Fruit fly (Drosophila melanogaster): ENCODE measurements around the gene mRpL11.

mRpL11 gene

DNA sequence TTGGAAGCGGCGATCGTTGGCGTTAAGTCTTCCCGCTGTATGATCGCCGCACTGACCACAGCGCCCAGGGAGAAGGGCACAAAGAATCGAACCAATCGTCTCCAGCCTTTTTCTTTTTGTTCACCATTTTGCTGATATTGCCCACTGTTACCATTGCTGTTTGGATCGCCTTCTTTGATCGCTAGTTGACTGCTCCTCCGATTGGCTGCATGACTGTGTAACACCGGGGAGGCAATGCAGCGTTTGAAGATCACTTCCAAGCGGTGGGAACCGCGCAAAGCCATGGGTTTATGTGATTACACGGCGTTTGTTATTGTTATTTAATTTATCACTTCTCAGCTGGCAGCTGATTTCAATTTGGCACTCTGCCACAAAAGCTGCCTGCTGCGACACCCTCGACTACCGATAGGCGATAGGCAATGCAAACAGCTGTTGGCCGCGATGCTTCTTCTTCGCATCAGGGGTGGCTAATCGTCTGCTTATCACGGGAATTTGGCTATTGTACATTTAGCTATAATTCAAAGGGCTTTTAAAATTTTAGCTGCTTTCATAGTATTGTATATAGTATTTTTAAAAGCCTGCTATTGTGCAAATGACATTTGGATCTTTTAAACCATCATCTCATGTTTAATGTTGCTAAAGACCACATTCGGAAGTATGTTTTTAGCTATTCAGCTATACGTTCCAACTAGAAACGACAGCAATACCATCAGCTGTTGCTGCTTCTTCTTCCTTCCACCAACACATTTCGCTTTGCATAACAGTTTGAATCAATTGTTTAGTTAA lies at the start of gene mRpL11, which contains the start of gene HtrA2:
Gene mRpL11 (plus strand): TSS at position 716 of the 786 bp plus-strand sequence.
Gene HtrA2 (minus strand): TSS at position 590 of the 786 bp plus-strand sequence.
- TF ChIP-seq CG1621 (tag; optimal IDR thresholded peaks at IDR 0.05) (no peak), CG6808 (GFP tag; optimal IDR thresholded peaks at IDR 0.05) (no peak), cyc (GFP tag; optimal IDR thresholded peaks at IDR 0.05) (peak; percentile 44), esn (GFP tag; optimal IDR thresholded peaks at IDR 0.05) (peak; percentile 60), CG16779 (tag; optimal IDR thresholded peaks at IDR 0.05) (no peak), CG3919 (GFP tag; optimal IDR thresholded peaks at IDR 0.05) (no peak), Sox14 (GFP tag; optimal IDR thresholded peaks at IDR 0.05) (peak; percentile 70), fd59A (GFP tag; optimal IDR thresholded peaks at IDR 0.05) (peak; percentile 18), CG4318 (GFP tag; optimal IDR thresholded peaks at IDR 0.05) (no peak), CG34406 (GFP tag; optimal IDR thresholded peaks at IDR 0.05) (no peak), CG8319 (GFP tag; optimal IDR thresholded peaks at IDR 0.05) (no peak), Ets96B (tag; optimal IDR thresholded peaks at IDR 0.05) (no peak), CG11294 (GFP tag; IDR thresholded peaks at IDR 0.05) (no peak), Met (GFP tag; optimal IDR thresholded peaks at IDR 0.05) (peak; percentile 62), CG6276 (GFP tag; optimal IDR thresholded peaks at IDR 0.05) (no peak), svp (GFP tag) (no peak), salr (GFP tag; optimal IDR thresholded peaks at IDR 0.05) (peak in 1 of 2 experiments; percentile 23), dac (GFP tag; optimal IDR thresholded peaks at IDR 0.05) (no peak), Blimp-1 (GFP tag; optimal IDR thresholded peaks at IDR 0.05) (no peak), net (GFP tag; optimal IDR thresholded peaks at IDR 0.05) (no peak), dsx (GFP tag; optimal IDR thresholded peaks at IDR 0.05; ENCODE audit: poor library complexity, severe bottlenecking) (no peak), CG6854 (GFP tag; optimal IDR thresholded peaks at IDR 0.05) (no peak), CG6792 (GFP tag; optimal IDR thresholded peaks at IDR 0.05) (no peak), Hr38 (GFP tag; optimal IDR thresholded peaks at IDR 0.05) (no peak), Eip75B (GFP tag; optimal IDR thresholded peaks at IDR 0.05) (peak; percentile 60), Smox (GFP tag; optimal IDR thresholded peaks at IDR 0.05) (no peak), vri (GFP tag; optimal IDR thresholded peaks at IDR 0.05) (peak; percentile 71), CG10669 (GFP tag; optimal IDR thresholded peaks at IDR 0.05) (no peak), CG10631 (GFP tag; optimal IDR thresholded peaks at IDR 0.05) (peak; percentile 23), Lpt (GFP tag; optimal IDR thresholded peaks at IDR 0.05) (peak; percentile 45), spab (GFP tag; optimal IDR thresholded peaks at IDR 0.05) (no peak), CG3032 (tag; optimal IDR thresholded peaks at IDR 0.05) (peak; percentile 62), CG11902 (GFP tag; optimal IDR thresholded peaks at IDR 0.05) (no peak), Hr39 (GFP tag; optimal IDR thresholded peaks at IDR 0.05) (peak; percentile 65), ss (GFP tag; optimal IDR thresholded peaks at IDR 0.05) (no peak), pdm3 (GFP tag; optimal IDR thresholded peaks at IDR 0.05) (peak; percentile 60), OdsH (GFP tag; optimal IDR thresholded peaks at IDR 0.05) (peak; percentile 37), Sox102F (GFP tag; optimal IDR thresholded peaks at IDR 0.05) (no peak), CG7368 (GFP tag; optimal IDR thresholded peaks at IDR 0.05) (no peak), fkh (GFP tag; optimal IDR thresholded peaks at IDR 0.05) (peak; percentile 87), achi (GFP tag; optimal IDR thresholded peaks at IDR 0.05) (peak; percentile 16), CG15336 (GFP tag; IDR thresholded peaks at IDR 0.05) (no peak), CG6163 (GFP tag; IDR thresholded peaks at IDR 0.05) (no peak), CG32006 (GFP tag; optimal IDR thresholded peaks at IDR 0.05) (peak; percentile 58), CG8119 (GFP tag; IDR thresholded peaks at IDR 0.05) (no peak), Hr4 (GFP tag; optimal IDR thresholded peaks at IDR 0.05) (peak; percentile 70), Sox15 (GFP tag; optimal IDR thresholded peaks at IDR 0.05) (peak; percentile 29), Eip78C (GFP tag) (peak; percentile 76), Gug (GFP tag; IDR thresholded peaks at IDR 0.05) (no peak), topi (GFP tag; optimal IDR thresholded peaks at IDR 0.05) (peak; percentile 51), acj6 (GFP tag; optimal IDR thresholded peaks at IDR 0.05) (peak; percentile 51)

All from whole organism, prepupa.